Fruit fly (Drosophila melanogaster) whole organism, embryonic: ENCODE measurements around the gene cup.

Experiments
- Aef1 ChIP-seq: fragments of 200-800 bp; sonication (Bioruptor generic); IDR thresholded peaks from 3 replicates; pipeline ENCODE4 v1.3.6; 2022; ENCODE audit warnings: missing biosample characterization, missing genetic modification characterization
- Atf3 ChIP-seq: fragments of 200-800 bp; sonication (Bioruptor generic); optimal IDR thresholded peaks from 3 replicates; lab custom pipeline; 2016; ENCODE audit warnings: missing biosample characterization, missing genetic modification characterization
- CG10366 ChIP-seq: fragments of 200-800 bp; sonication (Bioruptor generic); IDR thresholded peaks from 2 replicates; pipeline ENCODE4 v1.3.6; 2022; ENCODE audit warnings: missing biosample characterization, missing genetic modification characterization
- CG10565 ChIP-seq: fragments of 200-800 bp; sonication (Bioruptor generic); optimal IDR thresholded peaks from 3 replicates; lab custom pipeline; 2016; ENCODE audit warnings: missing biosample characterization, mild to moderate bottlenecking, missing genetic modification characterization
- CG10959 ChIP-seq: fragments of 200-800 bp; sonication (Bioruptor generic); IDR thresholded peaks from 2 replicates; pipeline ENCODE4 v1.3.6; 2022; ENCODE audit warnings: missing biosample characterization, missing genetic modification characterization
- CG10979 ChIP-seq: fragments of 200-800 bp; sonication (Bioruptor generic); optimal IDR thresholded peaks from 2 replicates; lab custom pipeline; 2018; ENCODE audit warnings: missing biosample characterization, mild to moderate bottlenecking, missing genetic modification characterization, moderate library complexity
- CG11456 ChIP-seq: fragments of 200-800 bp; sonication (Bioruptor generic); IDR thresholded peaks from 3 replicates; pipeline ENCODE4 v1.3.6; 2022; ENCODE audit warnings: missing biosample characterization, missing genetic modification characterization
- CG12219 ChIP-seq: fragments of 200-800 bp; sonication (Bioruptor generic); optimal IDR thresholded peaks from 3 replicates; lab custom pipeline; 2018; ENCODE audit warnings: missing biosample characterization, mild to moderate bottlenecking, missing genetic modification characterization
- CG1233 ChIP-seq: fragments of 200-800 bp; sonication (Bioruptor generic); optimal IDR thresholded peaks from 4 replicates; lab custom pipeline; 2018; ENCODE audit warnings: missing biosample characterization, mild to moderate bottlenecking, missing genetic modification characterization
- CG13775 ChIP-seq: fragments of 200-800 bp; sonication (Bioruptor generic); optimal IDR thresholded peaks from 3 replicates; lab custom pipeline; 2017; ENCODE audit warnings: missing biosample characterization, mild to moderate bottlenecking, missing genetic modification characterization
- CG14014 ChIP-seq: fragments of 200-800 bp; sonication (Bioruptor generic); IDR thresholded peaks from 2 replicates; pipeline ENCODE4 v1.3.6; 2022; ENCODE audit warnings: missing biosample characterization, missing genetic modification characterization
- CG1529 ChIP-seq: fragments of 200-800 bp; sonication (Bioruptor generic); optimal IDR thresholded peaks from 3 replicates; lab custom pipeline; 2018; ENCODE audit warnings: missing biosample characterization, missing genetic modification characterization
- CG15696 ChIP-seq: fragments of 200-800 bp; sonication (Bioruptor generic); optimal IDR thresholded peaks from 2 replicates; lab custom pipeline; 2019; ENCODE audit warnings: missing biosample characterization, mild to moderate bottlenecking, missing genetic modification characterization, moderate library complexity
- CG1602 ChIP-seq: fragments of 200-800 bp; sonication (Bioruptor generic); optimal IDR thresholded peaks from 3 replicates; lab custom pipeline; 2016; ENCODE audit warnings: missing biosample characterization, missing genetic modification characterization
- CG17359 ChIP-seq: fragments of 200-800 bp; sonication (Bioruptor generic); optimal IDR thresholded peaks from 3 replicates; lab custom pipeline; 2018; ENCODE audit warnings: missing biosample characterization, mild to moderate bottlenecking, missing genetic modification characterization, moderate library complexity
- CG2116 ChIP-seq: fragments of 200-800 bp; sonication (Bioruptor generic); optimal IDR thresholded peaks from 3 replicates; lab custom pipeline; 2018; ENCODE audit warnings: missing biosample characterization, mild to moderate bottlenecking, missing genetic modification characterization
- CG2120 ChIP-seq: fragments of 200-800 bp; sonication (Bioruptor generic); optimal IDR thresholded peaks from 3 replicates; lab custom pipeline; 2016; ENCODE audit warnings: missing biosample characterization, missing genetic modification characterization
- CG2889 ChIP-seq: fragments of 200-800 bp; sonication (Bioruptor generic); IDR thresholded peaks from 3 replicates; pipeline ENCODE4 v1.3.6; 2022; ENCODE audit warnings: missing biosample characterization, missing genetic modification characterization
- CG4707 ChIP-seq: fragments of 200-800 bp; sonication (Bioruptor generic); optimal IDR thresholded peaks from 2 replicates; lab custom pipeline; 2018; ENCODE audit warnings: missing biosample characterization, mild to moderate bottlenecking, missing genetic modification characterization, moderate library complexity
- CG6813 ChIP-seq: fragments of 200-800 bp; sonication (Bioruptor generic); optimal IDR thresholded peaks from 2 replicates; lab custom pipeline; 2017; ENCODE audit warnings: missing biosample characterization, missing genetic modification characterization, mild to moderate bottlenecking, moderate library complexity, missing genetic modification reagents
- CG7556 ChIP-seq: fragments of 200-800 bp; sonication (Bioruptor generic); optimal IDR thresholded peaks from 2 replicates; lab custom pipeline; 2017; ENCODE audit warnings: missing biosample characterization, mild to moderate bottlenecking, missing genetic modification characterization
- CG8359 ChIP-seq: fragments of 200-800 bp; sonication (Bioruptor generic); optimal IDR thresholded peaks from 2 replicates; lab custom pipeline; 2017; ENCODE audit warnings: missing biosample characterization, mild to moderate bottlenecking, missing genetic modification characterization, borderline replicate concordance
- CG8478 ChIP-seq: fragments of >200 bp; optimal IDR thresholded peaks from 2 replicates; lab custom pipeline; 2018
- Doc2 ChIP-seq: fragments of 200-800 bp; sonication (Bioruptor generic); IDR thresholded peaks from 2 replicates; pipeline ENCODE4 v1.3.6; 2022; ENCODE audit warnings: missing biosample characterization, missing genetic modification characterization
- GATAe ChIP-seq: fragments of 200-800 bp; sonication (Bioruptor generic); conservative IDR thresholded peaks from 2 replicates; pipeline ENCODE4 v1.3.6; 2022; ENCODE audit warnings: missing biosample characterization, missing genetic modification characterization
- HLH54F ChIP-seq: fragments of 200-800 bp; sonication (Bioruptor generic); optimal IDR thresholded peaks from 3 replicates; lab custom pipeline; 2016; ENCODE audit warnings: missing biosample characterization, missing genetic modification characterization
- Mad ChIP-seq: fragments of 200-800 bp; sonication (Bioruptor generic); optimal IDR thresholded peaks from 2 replicates; lab custom pipeline; 2016; ENCODE audit warnings: missing biosample characterization, missing genetic modification characterization
- Oaz ChIP-seq: fragments of 200-800 bp; sonication (Bioruptor generic); IDR thresholded peaks from 2 replicates; pipeline ENCODE4 v1.3.6; 2022; ENCODE audit warnings: missing biosample characterization, missing genetic modification characterization
- Poxn ChIP-seq: fragments of 200-800 bp; sonication (Bioruptor generic); IDR thresholded peaks from 2 replicates; pipeline ENCODE4 v1.3.6; 2022; ENCODE audit warnings: missing biosample characterization, missing genetic modification characterization
- ase ChIP-seq: fragments of 200-800 bp; sonication (Bioruptor generic); IDR thresholded peaks from 3 replicates; pipeline ENCODE4 v1.3.6; 2022; ENCODE audit warnings: missing biosample characterization, missing genetic modification characterization
- bigmax ChIP-seq: fragments of 200-800 bp; sonication (Bioruptor generic); optimal IDR thresholded peaks from 2 replicates; lab custom pipeline; 2018; ENCODE audit warnings: missing biosample characterization, mild to moderate bottlenecking, missing genetic modification characterization
- cad ChIP-seq: fragments of >200 bp; optimal IDR thresholded peaks from 2 replicates; lab custom pipeline; 2017; ENCODE audit warnings: missing biosample characterization, missing genetic modification characterization
- chinmo ChIP-seq: fragments of 200-800 bp; sonication (Bioruptor generic); IDR thresholded peaks from 4 replicates; pipeline ENCODE4 v1.3.6; 2022; ENCODE audit warnings: missing biosample characterization, missing genetic modification characterization; ENCODE audit not compliant: partially characterized antibody
- chn ChIP-seq: fragments of 200-800 bp; sonication (Bioruptor generic); optimal IDR thresholded peaks from 2 replicates; lab custom pipeline; 2016; ENCODE audit warnings: missing biosample characterization, missing genetic modification characterization
- dm ChIP-seq: fragments of 200-800 bp; sonication (Bioruptor generic); optimal IDR thresholded peaks from 3 replicates; lab custom pipeline; 2016; ENCODE audit warnings: missing biosample characterization, missing genetic modification characterization
- dpn ChIP-seq, 2 experiments: fragments of 200-800 bp; sonication (Bioruptor generic); optimal IDR thresholded peaks; 3 replicates each; lab custom pipeline; 2016; ENCODE audit warnings: missing biosample characterization in 2 of 2, missing genetic modification characterization in 2 of 2
- ewg ChIP-seq: fragments of 200-800 bp; sonication (Bioruptor generic); optimal IDR thresholded peaks from 3 replicates; lab custom pipeline; 2017; ENCODE audit warnings: mild to moderate bottlenecking, missing biosample characterization, missing genetic modification reagents, missing genetic modification characterization
- exex ChIP-seq: fragments of 200-800 bp; sonication (Bioruptor generic); optimal IDR thresholded peaks from 4 replicates; lab custom pipeline; 2018; ENCODE audit warnings: missing biosample characterization, mild to moderate bottlenecking, missing genetic modification characterization, moderate library complexity
- fd102C ChIP-seq: fragments of 200-800 bp; sonication (Bioruptor generic); optimal IDR thresholded peaks from 2 replicates; lab custom pipeline; 2018; ENCODE audit warnings: missing biosample characterization, mild to moderate bottlenecking, missing genetic modification characterization, moderate library complexity
- h ChIP-seq: fragments of >200 bp; optimal IDR thresholded peaks from 2 replicates; lab custom pipeline; 2017
- luna ChIP-seq: fragments of 200-800 bp; sonication (Bioruptor generic); optimal IDR thresholded peaks from 2 replicates; lab custom pipeline; 2016; ENCODE audit warnings: missing biosample characterization, missing genetic modification characterization
- nmo ChIP-seq: fragments of 200-800 bp; sonication (Bioruptor generic); optimal IDR thresholded peaks from 2 replicates; lab custom pipeline; 2018; ENCODE audit warnings: missing biosample characterization, mild to moderate bottlenecking, missing genetic modification characterization, moderate library complexity
- sens-2 ChIP-seq: fragments of 200-800 bp; sonication (Bioruptor generic); IDR thresholded peaks from 2 replicates; pipeline ENCODE4 v1.3.6; 2022; ENCODE audit warnings: missing biosample characterization, missing genetic modification characterization
- shn ChIP-seq: fragments of 200-800 bp; sonication (Bioruptor generic); optimal IDR thresholded peaks from 3 replicates; lab custom pipeline; 2016; ENCODE audit warnings: missing biosample characterization, missing genetic modification characterization
- sna ChIP-seq: fragments of 200-800 bp; sonication (Bioruptor generic); IDR thresholded peaks from 2 replicates; pipeline ENCODE4 v1.3.6; 2022; ENCODE audit warnings: missing biosample characterization, missing genetic modification characterization; ENCODE audit not compliant: partially characterized antibody
- so ChIP-seq: fragments of 200-800 bp; sonication (Bioruptor generic); IDR thresholded peaks from 3 replicates; pipeline ENCODE4 v1.3.6; 2022; ENCODE audit warnings: missing biosample characterization, missing genetic modification characterization
- tna ChIP-seq: fragments of 200-800 bp; sonication (Bioruptor generic); IDR thresholded peaks from 2 replicates; pipeline ENCODE4 v1.3.6; 2022; ENCODE audit warnings: missing biosample characterization, missing genetic modification characterization; ENCODE audit not compliant: partially characterized antibody
- tup ChIP-seq: fragments of 200-800 bp; sonication (Bioruptor generic); optimal IDR thresholded peaks from 2 replicates; lab custom pipeline; 2016; ENCODE audit warnings: missing biosample characterization, mild to moderate bottlenecking, missing genetic modification characterization, moderate library complexity
- twi ChIP-seq: fragments of 200-800 bp; optimal IDR thresholded peaks from 2 replicates; lab custom pipeline; 2019; ENCODE audit warnings: missing biosample characterization, mild to moderate bottlenecking, missing genetic modification characterization, moderate library complexity
- tx ChIP-seq: fragments of 200-800 bp; sonication (Bioruptor generic); optimal IDR thresholded peaks from 2 replicates; lab custom pipeline; 2016; ENCODE audit warnings: missing biosample characterization, missing genetic modification characterization

cup gene

DNA sequence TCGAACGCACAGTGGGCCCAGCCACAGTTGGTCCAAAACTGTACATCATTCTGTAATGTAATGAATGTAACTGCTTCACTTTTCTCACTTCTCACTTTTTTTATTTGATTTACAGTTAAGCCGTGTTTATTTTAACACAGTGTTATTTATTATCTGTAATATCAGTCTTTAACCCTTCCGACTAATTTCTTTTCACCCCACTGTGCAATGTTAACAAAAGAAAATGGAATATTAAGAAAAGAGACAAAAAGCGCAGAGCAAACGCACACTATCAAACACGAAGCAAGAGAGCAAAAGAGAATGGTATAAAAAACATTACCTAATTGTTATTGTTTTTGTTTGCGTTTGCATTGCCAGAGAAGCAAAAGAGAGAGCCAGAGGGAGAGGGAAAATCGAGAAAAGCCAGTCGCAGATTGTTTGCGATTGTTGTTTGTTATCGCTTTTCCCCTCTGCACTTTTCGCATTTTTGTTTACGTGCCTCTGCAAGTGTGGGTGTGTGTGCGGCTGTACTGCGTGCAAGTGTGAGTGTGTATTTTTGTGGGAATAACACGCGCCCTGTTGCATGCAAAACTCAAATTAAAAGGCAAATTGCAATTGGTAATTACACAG is 16.3 kb upstream of the cup start (continued):
- TF ChIP-seq HLH54F (peak; percentile 97), CG2116 (GFP tag; lab: Kevin White, UChicago) (peak; percentile 92), tup (GFP tag; lab: Kevin White, UChicago) (peak; percentile 97), CG2120 (GFP tag; lab: Kevin White, UChicago) (peak; percentile 98), chn (GFP tag; lab: Kevin White, UChicago) (peak; percentile 99), Atf3 (peak; percentile 97), sens-2 (GFP tag; lab: Robert Waterston, UW) (peak; percentile 96), tx (GFP tag; lab: Kevin White, UChicago) (peak; percentile 98), CG1602 (GFP tag; lab: Kevin White, UChicago) (peak; percentile 98), GATAe (GFP tag; lab: Robert Waterston, UW) (peak; percentile 87), CG17359 (tag; lab: Kevin White, UChicago) (peak; percentile 99), fd102C (peak; percentile 93), nmo (peak; percentile 98)

DNA sequence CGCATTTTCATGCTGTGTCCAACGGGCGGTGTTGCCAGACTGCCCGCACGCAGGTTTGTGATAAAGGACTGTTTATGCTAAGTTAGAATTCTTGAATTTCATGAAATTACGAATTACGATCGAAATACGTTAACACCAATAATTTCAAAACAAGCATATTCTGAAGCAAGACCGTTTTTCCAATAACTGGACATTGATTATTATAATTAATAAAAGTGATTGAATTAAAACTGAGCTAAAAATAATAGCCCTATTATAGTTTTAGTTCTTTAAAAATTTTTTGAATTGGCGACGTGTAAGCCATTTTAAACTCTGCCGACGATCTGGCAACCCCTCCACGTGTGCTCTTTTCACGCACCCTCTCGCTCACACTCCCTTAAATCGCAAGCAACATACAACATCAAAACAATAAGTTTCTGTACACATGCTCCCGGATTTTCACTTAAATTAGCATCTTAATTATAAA is 15.3 kb upstream of the cup start:
- peak; percentile 91 for TF ChIP-seq CG11456 (GFP tag; lab: Robert Waterston, UW)
- TF ChIP-seq CG2889: peak; percentile 89
- TF ChIP-seq luna (GFP tag; lab: Kevin White, UChicago): peak; percentile 67
- peak; percentile 64; the same call in 1 of the 2 replicates for TF ChIP-seq Doc2 (GFP tag; lab: Robert Waterston, UW)
- TF ChIP-seq CG10366: peak; percentile 91
- TF ChIP-seq CG12219 (GFP tag; lab: Kevin White, UChicago): peak; percentile 92
- TF ChIP-seq ase (GFP tag; lab: Robert Waterston, UW): peak; percentile 86
- peak; percentile 93 for TF ChIP-seq CG14014
- peak; percentile 96 for TF ChIP-seq CG7556 (GFP tag; lab: Kevin White, UChicago)
- TF ChIP-seq CG15696 (tag; lab: Kevin White, UChicago): peak; percentile 96
- peak; percentile 93 for TF ChIP-seq CG10979
- TF ChIP-seq CG13775 (GFP tag; lab: Kevin White, UChicago): peak; percentile 98
- TF ChIP-seq CG1233 (GFP tag; lab: Kevin White, UChicago): peak; percentile 93
- TF ChIP-seq Aef1 (GFP tag; lab: Robert Waterston, UW): peak; percentile 90
- TF ChIP-seq so (GFP tag; lab: Robert Waterston, UW): peak; percentile 92
- TF ChIP-seq ewg (GFP tag; lab: Kevin White, UChicago): peak; percentile 95
- TF ChIP-seq tna (GFP tag; lab: Robert Waterston, UW): no peak
- TF ChIP-seq CG10959: peak; percentile 75
- TF ChIP-seq CG8478 (lab: Kevin White, UChicago): no peak
- TF ChIP-seq CG4707 (GFP tag; lab: Kevin White, UChicago): peak; percentile 65
- no peak for TF ChIP-seq sna (GFP tag; lab: Robert Waterston, UW)
- peak; percentile 87 for TF ChIP-seq shn (GFP tag; lab: Kevin White, UChicago)
- TF ChIP-seq Mad (GFP tag; lab: Kevin White, UChicago): peak; percentile 95
- no peak for TF ChIP-seq cad (GFP tag; lab: Kevin White, UChicago)
- TF ChIP-seq dpn (GFP tag; optimal IDR thresholded peaks at IDR 0.05; lab: Kevin White, UChicago): peak; percentile 94 to 96
- TF ChIP-seq CG8359 (GFP tag; lab: Kevin White, UChicago): peak; percentile 85
- TF ChIP-seq exex (tag; lab: Kevin White, UChicago): peak; percentile 81
- peak; percentile 89 for TF ChIP-seq CG1529 (GFP tag; lab: Kevin White, UChicago)
- TF ChIP-seq h (lab: Kevin White, UChicago): no peak
- peak; percentile 75 for TF ChIP-seq CG10565
- no peak for TF ChIP-seq bigmax (GFP tag; lab: Kevin White, UChicago)
- TF ChIP-seq twi: peak; percentile 92
- TF ChIP-seq Oaz (GFP tag; lab: Robert Waterston, UW): peak; percentile 93
- TF ChIP-seq chinmo (GFP tag; lab: Robert Waterston, UW): no peak
- peak; percentile 71 for TF ChIP-seq Poxn
- TF ChIP-seq CG6813 (GFP tag; lab: Kevin White, UChicago): peak; percentile 92
- TF ChIP-seq dm (GFP tag; lab: Kevin White, UChicago): peak; percentile 88
